Worm (Caenorhabditis elegans): ENCODE measurements around the gene B0218.5.

Gene B0218.5

ce11 chrIV:8161774-8162173, 4.7 kb upstream of the B0218.5 start:
- TF ChIP-seq unc-62 (GFP tag; optimal IDR thresholded peaks at IDR 0.05) (no peak), nhr-12 (tag; optimal IDR thresholded peaks at IDR 0.05) (no peak), flh-1 (GFP tag; optimal IDR thresholded peaks at IDR 0.05) (no peak), nhr-237 (tag; optimal IDR thresholded peaks at IDR 0.05) (no peak), mab-5 (tag; optimal IDR thresholded peaks at IDR 0.05) (no peak), ztf-11 (tag; optimal IDR thresholded peaks at IDR 0.05) (no peak), lin-13 (tag; optimal IDR thresholded peaks at IDR 0.05) (no peak), ham-2 (GFP tag; optimal IDR thresholded peaks at IDR 0.05) (no peak), sem-2 (GFP tag; optimal IDR thresholded peaks at IDR 0.05) (no peak), cnd-1 (tag; optimal IDR thresholded peaks at IDR 0.05) (no peak), pha-4 (tag; optimal IDR thresholded peaks at IDR 0.05) (no peak), ceh-43 (GFP tag; optimal IDR thresholded peaks at IDR 0.05) (no peak), zip-8 (tag; optimal IDR thresholded peaks at IDR 0.05) (no peak), tbx-8 (GFP tag; optimal IDR thresholded peaks at IDR 0.05) (no peak), lsy-2 (tag; optimal IDR thresholded peaks at IDR 0.05) (no peak), unc-39 (tag; optimal IDR thresholded peaks at IDR 0.05) (no peak), mls-2 (tag; optimal IDR thresholded peaks at IDR 0.05) (no peak), nhr-76 (tag; optimal IDR thresholded peaks at IDR 0.05) (no peak), unc-120 (tag; optimal IDR thresholded peaks at IDR 0.05; ENCODE audit: poor library complexity, severe bottlenecking) (no peak)

ce11 chrIV:8159995-8160394, 2.9 kb upstream of the B0218.5 start:
- no peak for TF ChIP-seq ceh-39 (tag; optimal IDR thresholded peaks at IDR 0.05)
- TF ChIP-seq mls-2 (tag; optimal IDR thresholded peaks at IDR 0.05): no peak
- no peak for TF ChIP-seq ham-2 (GFP tag; optimal IDR thresholded peaks at IDR 0.05)
- TF ChIP-seq drap-1 (GFP tag; optimal IDR thresholded peaks at IDR 0.05): no peak
- TF ChIP-seq ces-1 (GFP tag; optimal IDR thresholded peaks at IDR 0.05): no peak
- no peak for TF ChIP-seq flh-1 (GFP tag; optimal IDR thresholded peaks at IDR 0.05)
- no peak for TF ChIP-seq tbx-8 (GFP tag; optimal IDR thresholded peaks at IDR 0.05)
- no peak for TF ChIP-seq ztf-11 (tag; optimal IDR thresholded peaks at IDR 0.05)
- no peak for TF ChIP-seq nhr-12 (tag; optimal IDR thresholded peaks at IDR 0.05)
- TF ChIP-seq sem-2 (GFP tag; optimal IDR thresholded peaks at IDR 0.05): no peak
- no peak for TF ChIP-seq bed-3 (GFP tag; optimal IDR thresholded peaks at IDR 0.05)
- no peak for TF ChIP-seq nhr-2 (tag; optimal IDR thresholded peaks at IDR 0.05)
- no peak for TF ChIP-seq elt-1 (tag; optimal IDR thresholded peaks at IDR 0.05; ENCODE audit: borderline replicate concordance, insufficient read depth)
- no peak for TF ChIP-seq unc-120 (tag; optimal IDR thresholded peaks at IDR 0.05; ENCODE audit: poor library complexity, severe bottlenecking)
- no peak for TF ChIP-seq lin-32 (GFP tag; optimal IDR thresholded peaks at IDR 0.05)
- no peak for TF ChIP-seq zip-8 (tag; optimal IDR thresholded peaks at IDR 0.05)
- no peak for TF ChIP-seq elt-3 (tag; optimal IDR thresholded peaks at IDR 0.05)
- no peak for TF ChIP-seq M03D4.4 (tag; optimal IDR thresholded peaks at IDR 0.05)

ce11 chrIV:8159087-8159486, 2.0 kb upstream of the B0218.5 start, which contains the start of gene faah-1:
faah-1 (plus strand) TSS chrIV:8159387.
- TF ChIP-seq tbx-8 (GFP tag; optimal IDR thresholded peaks at IDR 0.05) (no peak), unc-39 (tag; optimal IDR thresholded peaks at IDR 0.05) (no peak), blmp-1 (tag; optimal IDR thresholded peaks at IDR 0.05) (no peak), elt-3 (tag; optimal IDR thresholded peaks at IDR 0.05) (no peak), zip-8 (tag; optimal IDR thresholded peaks at IDR 0.05) (no peak), nhr-2 (tag; optimal IDR thresholded peaks at IDR 0.05) (no peak)

ce11 chrIV:8154966-8155365, 2.1 kb downstream of the B0218.5 start:
- TF ChIP-seq ceh-83 (GFP tag; optimal IDR thresholded peaks at IDR 0.05): no peak
- TF ChIP-seq sem-2 (GFP tag; optimal IDR thresholded peaks at IDR 0.05): no peak
- TF ChIP-seq nhr-12 (tag; optimal IDR thresholded peaks at IDR 0.05): no peak

- no peak for TF ChIP-seq lin-32 (GFP tag; optimal IDR thresholded peaks at IDR 0.05)
These were observed 3.9 kb downstream of the B0218.5 start for ce11 chrIV:8153163-8153562.

- no peak for TF ChIP-seq unc-120 (tag; optimal IDR thresholded peaks at IDR 0.05; ENCODE audit: poor library complexity, severe bottlenecking)
- no peak for TF ChIP-seq blmp-1 (tag; optimal IDR thresholded peaks at IDR 0.05)
- no peak for TF ChIP-seq flh-1 (GFP tag; optimal IDR thresholded peaks at IDR 0.05)
- TF ChIP-seq tbx-8 (GFP tag; optimal IDR thresholded peaks at IDR 0.05): no peak
- TF ChIP-seq nhr-2 (tag; optimal IDR thresholded peaks at IDR 0.05): no peak
- TF ChIP-seq mep-1 (tag; optimal IDR thresholded peaks at IDR 0.05): no peak
- no peak for TF ChIP-seq bed-3 (GFP tag; optimal IDR thresholded peaks at IDR 0.05)
- no peak for TF ChIP-seq sem-2 (GFP tag; optimal IDR thresholded peaks at IDR 0.05)
These were observed 4.4 kb downstream of the B0218.5 start for ce11 chrIV:8152688-8153087.
